Worm (Caenorhabditis elegans) whole organism, early embryonic: ENCODE data around the gene C34D10.5.

Source experiments
- B0310.2 ChIP-seq: sonication (generic microtip); optimal IDR thresholded peaks from 2 replicates; lab custom pipeline; 2016; ENCODE audit warnings: mild to moderate bottlenecking, missing genetic modification characterization, missing compliant biosample characterization
- F13C5.2 ChIP-seq: sonication (generic microtip); optimal IDR thresholded peaks from 2 replicates; lab custom pipeline; 2017; ENCODE audit warnings: mild to moderate bottlenecking, missing genetic modification characterization, inconsistent platforms, missing compliant biosample characterization
- aly-1 ChIP-seq: sonication (generic microtip); optimal IDR thresholded peaks from 2 replicates; lab custom pipeline; 2016; ENCODE audit warnings: missing genetic modification characterization, missing compliant biosample characterization
- ama-1 ChIP-seq: fragments of 150-350 bp; optimal IDR thresholded peaks from 2 replicates; lab custom pipeline; 2014
- ceh-13 ChIP-seq: fragments of 200-800 bp; sonication (Bioruptor generic); optimal IDR thresholded peaks from 2 replicates; lab custom pipeline; 2018; ENCODE audit warnings: mild to moderate bottlenecking, missing genetic modification characterization, missing compliant biosample characterization
- ets-7 ChIP-seq: sonication (generic microtip); optimal IDR thresholded peaks from 2 replicates; lab custom pipeline; 2016; ENCODE audit warnings: missing genotype, missing genetic modification characterization, missing compliant biosample characterization
- hmbx-1 ChIP-seq: sonication (generic microtip); optimal IDR thresholded peaks from 2 replicates; lab custom pipeline; 2016; ENCODE audit warnings: mild to moderate bottlenecking, missing genetic modification characterization, missing compliant biosample characterization
- hmg-4 ChIP-seq: fragments of 200-800 bp; sonication (Bioruptor generic); optimal IDR thresholded peaks from 2 replicates; lab custom pipeline; 2018; ENCODE audit warnings: mild to moderate bottlenecking, missing genetic modification characterization, missing compliant biosample characterization
- hnd-1 ChIP-seq: sonication (generic microtip); optimal IDR thresholded peaks from 2 replicates; lab custom pipeline; 2016; ENCODE audit warnings: missing genetic modification characterization, missing compliant biosample characterization
- pes-1 ChIP-seq: fragments of 200-800 bp; sonication (Bioruptor generic); IDR thresholded peaks from 2 replicates; pipeline ENCODE4 v1.3.6; 2022; ENCODE audit warnings: missing genetic modification reagents, missing genetic modification characterization, missing compliant biosample characterization
- tbx-37 ChIP-seq: fragments of 200-800 bp; sonication (Bioruptor generic); conservative IDR thresholded peaks from 2 replicates; pipeline ENCODE4 v1.3.6; 2022; ENCODE audit warnings: missing genetic modification reagents, missing genetic modification characterization, missing compliant biosample characterization
- tra-4 ChIP-seq: sonication (generic microtip); optimal IDR thresholded peaks from 2 replicates; lab custom pipeline; 2017; ENCODE audit warnings: missing genetic modification characterization, missing compliant biosample characterization

- TF ChIP-seq aly-1 (tag; lab: Kevin White, UChicago) (no peak), tra-4 (tag; lab: Kevin White, UChicago) (no peak), pes-1 (GFP tag; lab: Robert Waterston, UW) (no peak), F13C5.2 (tag; lab: Kevin White, UChicago) (no peak), ama-1 (lab: Kevin White, UChicago) (no peak), B0310.2 (no peak), ceh-13 (GFP tag; lab: Kevin White, UChicago) (no peak), hmg-4 (GFP tag; lab: Kevin White, UChicago) (no peak), tbx-37 (GFP tag; lab: Robert Waterston, UW) (no peak), ets-7 (tag; lab: Kevin White, UChicago) (no peak), hmbx-1 (tag; lab: Kevin White, UChicago) (no peak), hnd-1 (tag; lab: Kevin White, UChicago) (no peak)
These were observed 36.7 kb downstream of the C34D10.5 start for ce11 chrX:8054478-8054877.
